Worm (Caenorhabditis elegans) whole organism, L1 larva: ENCODE results near the gene Y46G5A.8.
A peak's percentile ranks its signal among the peaks of the same experiment; 100 is the strongest.

Source experiments
- C04F5.9 ChIP-seq: sonication (generic microtip); optimal IDR thresholded peaks from 2 replicates; lab custom pipeline; 2016; ENCODE audit warnings: missing genetic modification characterization, missing compliant biosample characterization
- C34B4.2 ChIP-seq: sonication (generic microtip); optimal IDR thresholded peaks from 2 replicates; lab custom pipeline; 2017; ENCODE audit warnings: mild to moderate bottlenecking, missing genetic modification characterization, missing compliant biosample characterization
- F16B12.6 ChIP-seq: fragments of 150-350 bp; optimal IDR thresholded peaks from 2 replicates; lab custom pipeline; 2014; ENCODE audit warnings: missing biosample characterization, missing genetic modification characterization
- Y116A8C.19 ChIP-seq: sonication (generic microtip); optimal IDR thresholded peaks from 2 replicates; lab custom pipeline; 2016; ENCODE audit warnings: missing compliant biosample characterization, missing genetic modification characterization, borderline replicate concordance
- aha-1 ChIP-seq: fragments of 150-350 bp; optimal IDR thresholded peaks from 2 replicates; lab custom pipeline; 2014; ENCODE audit warnings: missing biosample characterization, missing genetic modification characterization
- aly-2 ChIP-seq: fragments of 150-350 bp; optimal IDR thresholded peaks from 2 replicates; lab custom pipeline; 2014; ENCODE audit warnings: missing biosample characterization, missing genetic modification characterization
- ceh-63 ChIP-seq: fragments of 200-800 bp; sonication (Bioruptor generic); optimal IDR thresholded peaks from 2 replicates; lab custom pipeline; 2018; ENCODE audit warnings: mild to moderate bottlenecking, missing genetic modification characterization, missing compliant biosample characterization
- ceh-82 ChIP-seq, 3 experiments: fragments of 150-350 bp in 1 of 3; sonication (generic microtip) in 2 of 3; optimal IDR thresholded peaks; 2 replicates each; lab custom pipeline; 2014 to 2017; ENCODE audit warnings: missing biosample characterization in 3 of 3, missing genetic modification characterization in 3 of 3
- ceh-88 ChIP-seq: fragments of 200-800 bp; sonication (Bioruptor generic); IDR thresholded peaks from 2 replicates; pipeline ENCODE4 v1.3.6; 2022; ENCODE audit warnings: missing genetic modification characterization, missing compliant biosample characterization
- ces-1 ChIP-seq: fragments of 150-350 bp; optimal IDR thresholded peaks from 2 replicates; lab custom pipeline; 2014; ENCODE audit warnings: missing biosample characterization, missing genetic modification reagents, missing genetic modification characterization
- dpl-1 ChIP-seq, 3 experiments: fragments of 150-350 bp in 2 of 3; sonication (generic microtip) in 1 of 3; optimal IDR thresholded peaks; 2 replicates each; lab custom pipeline; 2014 to 2017; ENCODE audit warnings: missing biosample characterization in 3 of 3, missing genetic modification characterization in 3 of 3, missing genetic modification reagents in 3 of 3
- dsc-1 ChIP-seq: sonication (generic microtip); optimal IDR thresholded peaks from 2 replicates; lab custom pipeline; 2016; ENCODE audit warnings: mild to moderate bottlenecking, missing genetic modification characterization, missing compliant biosample characterization
- efl-1 ChIP-seq, 4 experiments: fragments of 150-350 bp; optimal IDR thresholded peaks in 3 of 4; peaks in 1 of 4; 1 replicate in 1 of 4; 2 replicates in 3 of 4; lab custom pipeline; 2014; ENCODE audit warnings: missing biosample characterization in 2 of 4, missing genetic modification characterization in 2 of 4, missing genetic modification reagents in 2 of 4
- egl-13 ChIP-seq: sonication (generic microtip); optimal IDR thresholded peaks from 2 replicates; lab custom pipeline; 2016; ENCODE audit warnings: missing genotype, missing genetic modification reagents, missing genetic modification characterization, missing compliant biosample characterization
- elt-2 ChIP-seq: sonication (generic microtip); optimal IDR thresholded peaks from 2 replicates; lab custom pipeline; 2016; ENCODE audit warnings: missing genetic modification characterization, mild to moderate bottlenecking, inconsistent platforms, missing compliant biosample characterization, missing genetic modification reagents
- elt-3 ChIP-seq, 6 experiments: fragments of 150-350 bp in 1 of 6; sonication (generic microtip); optimal IDR thresholded peaks; 2 replicates each; lab custom pipeline; 2017 to 2018; ENCODE audit warnings: missing biosample characterization in 6 of 6, missing genetic modification characterization in 6 of 6, inconsistent platforms in 1 of 6
- fkh-4 ChIP-seq: sonication (generic microtip); optimal IDR thresholded peaks from 2 replicates; lab custom pipeline; 2016; ENCODE audit warnings: missing compliant biosample characterization, missing genetic modification characterization, borderline replicate concordance
- fkh-8 ChIP-seq: sonication (generic microtip); optimal IDR thresholded peaks from 2 replicates; lab custom pipeline; 2016; ENCODE audit warnings: mild to moderate bottlenecking, missing genetic modification characterization, missing compliant biosample characterization
- hlh-4 ChIP-seq: sonication (generic microtip); optimal IDR thresholded peaks from 2 replicates; lab custom pipeline; 2016; ENCODE audit warnings: mild to moderate bottlenecking, missing genetic modification characterization, missing compliant biosample characterization
- hpl-2 ChIP-seq: fragments of 150-350 bp; optimal IDR thresholded peaks from 2 replicates; lab custom pipeline; 2014; ENCODE audit warnings: missing biosample characterization, missing genetic modification reagents, missing genetic modification characterization
- irx-1 ChIP-seq: sonication (generic microtip); optimal IDR thresholded peaks from 2 replicates; lab custom pipeline; 2016; ENCODE audit warnings: missing genetic modification characterization, missing compliant biosample characterization
- jun-1 ChIP-seq: fragments of 150-350 bp; optimal IDR thresholded peaks from 2 replicates; lab custom pipeline; 2014; ENCODE audit warnings: missing biosample characterization, missing genetic modification reagents, missing genetic modification characterization
- lin-13 ChIP-seq: fragments of 150-350 bp; optimal IDR thresholded peaks from 2 replicates; lab custom pipeline; 2014; ENCODE audit warnings: missing biosample characterization, missing genetic modification reagents, missing genetic modification characterization
- lin-35 ChIP-seq, 2 experiments: fragments of 150-350 bp; optimal IDR thresholded peaks; 2 replicates each; lab custom pipeline; 2014; ENCODE audit warnings: missing biosample characterization in 2 of 2, missing genetic modification characterization in 2 of 2, missing genetic modification reagents in 2 of 2
- lin-39 ChIP-seq: fragments of 150-350 bp; optimal IDR thresholded peaks from 2 replicates; lab custom pipeline; 2014; ENCODE audit warnings: missing biosample characterization, missing genetic modification reagents, missing genetic modification characterization
- lir-3 ChIP-seq: sonication (generic microtip); optimal IDR thresholded peaks from 2 replicates; lab custom pipeline; 2016; ENCODE audit warnings: mild to moderate bottlenecking, missing genetic modification characterization, moderate library complexity, missing compliant biosample characterization; ENCODE audit not compliant: poor library complexity
- lsy-2 ChIP-seq, 2 experiments: fragments of 150-350 bp; optimal IDR thresholded peaks; 2 replicates each; lab custom pipeline; 2014; ENCODE audit warnings: missing biosample characterization in 2 of 2, missing genetic modification characterization in 2 of 2
- mab-9 ChIP-seq: fragments of 200-800 bp; sonication (Bioruptor generic); IDR thresholded peaks from 2 replicates; pipeline ENCODE4 v1.3.6; 2022; ENCODE audit warnings: missing genetic modification reagents, missing genetic modification characterization, missing compliant biosample characterization
- mef-2 ChIP-seq: fragments of 150-350 bp; optimal IDR thresholded peaks from 2 replicates; lab custom pipeline; 2014; ENCODE audit warnings: missing biosample characterization, missing genetic modification characterization
- mep-1 ChIP-seq: fragments of 150-350 bp; optimal IDR thresholded peaks from 2 replicates; lab custom pipeline; 2014; ENCODE audit warnings: missing biosample characterization, missing genetic modification characterization
- nhr-19 ChIP-seq: fragments of 200-800 bp; sonication (Bioruptor generic); conservative IDR thresholded peaks from 2 replicates; pipeline ENCODE4 v1.3.6; 2022; ENCODE audit warnings: missing genetic modification characterization, missing compliant biosample characterization
- nhr-237 ChIP-seq: fragments of 150-350 bp; optimal IDR thresholded peaks from 2 replicates; lab custom pipeline; 2014; ENCODE audit warnings: missing biosample characterization, missing genetic modification characterization
- nhr-47 ChIP-seq: sonication (generic microtip); optimal IDR thresholded peaks from 2 replicates; lab custom pipeline; 2016; ENCODE audit warnings: mild to moderate bottlenecking, missing genetic modification characterization, moderate library complexity, missing compliant biosample characterization
- nhr-76 ChIP-seq: sonication (generic microtip); optimal IDR thresholded peaks from 2 replicates; lab custom pipeline; 2017; ENCODE audit warnings: missing biosample characterization, missing genetic modification characterization
- nhr-85 ChIP-seq: sonication (generic microtip); peaks from one replicate; lab custom pipeline; 2016; ENCODE audit warnings: missing genetic modification characterization, inconsistent platforms, missing compliant biosample characterization
- pag-3 ChIP-seq: sonication (generic microtip); optimal IDR thresholded peaks from 2 replicates; lab custom pipeline; 2017; ENCODE audit warnings: missing genetic modification characterization, mild to moderate bottlenecking, missing compliant biosample characterization, antibody characterized with exemption, borderline replicate concordance; ENCODE audit not compliant: insufficient read depth
- pax-3 ChIP-seq: fragments of 200-800 bp; sonication (Bioruptor generic); optimal IDR thresholded peaks from 2 replicates; lab custom pipeline; 2018; ENCODE audit warnings: mild to moderate bottlenecking, missing genetic modification characterization, moderate library complexity, missing compliant biosample characterization
- rnt-1 ChIP-seq: sonication (generic microtip); optimal IDR thresholded peaks from 2 replicates; lab custom pipeline; 2016; ENCODE audit warnings: mild to moderate bottlenecking, missing genetic modification characterization, moderate library complexity, missing compliant biosample characterization
- snu-23 ChIP-seq: sonication (generic microtip); optimal IDR thresholded peaks from 2 replicates; lab custom pipeline; 2016; ENCODE audit warnings: missing genetic modification characterization, missing compliant biosample characterization
- sox-4 ChIP-seq: sonication (generic microtip); optimal IDR thresholded peaks from 2 replicates; lab custom pipeline; 2016; ENCODE audit warnings: missing genetic modification characterization, missing compliant biosample characterization
- sup-37 ChIP-seq: fragments of 200-800 bp; sonication (Bioruptor generic); optimal IDR thresholded peaks from 2 replicates; lab custom pipeline; 2018; ENCODE audit warnings: mild to moderate bottlenecking, missing genetic modification characterization, missing compliant biosample characterization
- tbx-2 ChIP-seq: sonication (generic microtip); optimal IDR thresholded peaks from 2 replicates; lab custom pipeline; 2016; ENCODE audit warnings: missing genetic modification characterization, missing compliant biosample characterization
- tlp-1 ChIP-seq: fragments of 150-350 bp; optimal IDR thresholded peaks from 2 replicates; lab custom pipeline; 2014; ENCODE audit warnings: missing biosample characterization, missing genetic modification characterization
- unc-62 ChIP-seq: fragments of 150-350 bp; optimal IDR thresholded peaks from 2 replicates; lab custom pipeline; 2014; ENCODE audit warnings: missing biosample characterization, missing genetic modification reagents, missing genetic modification characterization
- unc-98 ChIP-seq: fragments of 200-800 bp; sonication (Bioruptor generic); IDR thresholded peaks from 2 replicates; pipeline ENCODE4 v1.3.6; 2022; ENCODE audit warnings: missing genetic modification characterization, missing compliant biosample characterization
- xbp-1 ChIP-seq: sonication (generic microtip); optimal IDR thresholded peaks from 2 replicates; lab custom pipeline; 2016; ENCODE audit warnings: missing genetic modification characterization, missing compliant biosample characterization
- zip-4 ChIP-seq: fragments of 200-800 bp; sonication (Bioruptor generic); optimal IDR thresholded peaks from 2 replicates; lab custom pipeline; 2018; ENCODE audit warnings: mild to moderate bottlenecking, missing genetic modification characterization, moderate library complexity, missing compliant biosample characterization

Y46G5A.8 gene

DNA sequence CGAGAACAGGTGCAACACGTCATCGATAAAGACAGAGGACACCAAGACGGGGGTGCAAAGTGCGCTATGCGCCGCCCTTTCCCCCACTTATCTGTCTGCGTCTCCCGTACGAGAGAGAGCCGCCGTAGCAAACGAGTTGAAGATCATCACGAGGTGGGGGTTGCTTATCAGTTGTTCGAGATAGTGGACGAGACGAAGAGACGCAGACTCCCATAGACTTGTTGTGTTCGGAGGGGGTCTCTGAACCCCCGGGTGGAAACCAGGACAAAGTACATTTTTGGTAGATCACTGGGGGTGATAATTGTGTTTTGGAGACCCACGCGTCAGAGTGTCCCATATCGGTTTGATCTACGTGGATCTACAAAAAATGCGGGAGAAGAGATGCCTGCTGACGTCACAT, 42.7 kb downstream of the Y46G5A.8 start (continued):
- TF ChIP-seq dsc-1 (tag; lab: Kevin White, UChicago): peak; percentile 16

DNA sequence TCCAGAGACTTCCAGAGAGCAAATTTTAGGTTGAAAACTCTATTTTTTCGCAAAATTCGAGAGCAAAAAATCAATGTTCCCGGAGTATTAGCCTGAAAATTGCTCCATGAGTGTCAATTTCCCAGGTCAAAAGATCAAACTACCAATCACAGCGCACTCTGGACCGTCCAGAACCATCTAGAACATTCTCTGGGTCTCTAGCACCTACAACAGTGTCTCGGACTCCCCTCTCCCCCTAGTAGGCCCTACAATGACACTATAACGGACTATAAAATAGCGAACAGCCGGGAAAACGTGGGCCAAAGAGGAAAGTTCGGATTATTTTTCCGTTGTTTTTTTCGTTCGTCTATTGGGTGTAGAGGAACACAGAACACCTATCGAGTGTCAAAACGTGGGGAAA, 43.2 kb downstream of the Y46G5A.8 start:
- no peak for TF ChIP-seq lin-39 (tag; lab: Kevin White, UChicago)
- no peak for TF ChIP-seq elt-2 (tag; lab: Kevin White, UChicago)
- TF ChIP-seq ceh-88: no peak
- TF ChIP-seq lin-35 (GFP tag; optimal IDR thresholded peaks at IDR 0.05; lab: Kevin White, UChicago): no peak
- no peak for TF ChIP-seq mab-9
- TF ChIP-seq, all 84 proteins: peak for 0

DNA sequence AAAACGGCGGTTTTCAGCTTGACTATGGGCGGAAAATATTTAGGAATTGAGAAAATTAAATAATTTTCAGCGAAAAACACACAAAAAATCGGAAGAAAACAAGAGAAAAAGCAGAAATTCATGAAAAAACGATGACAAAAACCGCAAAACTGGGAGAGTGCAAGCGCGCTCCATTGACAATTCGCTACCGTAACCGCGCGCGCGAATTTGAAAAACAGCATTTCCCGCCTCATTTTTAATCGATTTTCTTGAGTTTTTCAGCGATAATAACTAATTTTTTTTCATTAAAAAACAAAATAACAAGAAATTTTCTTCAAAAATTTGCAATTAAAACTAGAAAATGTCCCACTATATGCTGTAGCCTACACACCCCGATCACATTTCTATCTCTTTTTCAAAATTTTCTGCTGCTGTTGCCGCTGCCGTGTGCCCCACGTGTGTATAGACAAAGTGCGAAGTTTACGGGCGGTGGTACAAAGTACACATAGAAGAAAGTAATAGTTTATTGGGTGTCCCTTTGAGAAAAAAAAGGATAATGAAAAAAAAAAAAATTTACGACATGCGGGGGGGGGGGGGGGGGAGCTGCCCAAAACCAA, 43.9 kb downstream of the Y46G5A.8 start:
- TF ChIP-seq aly-2 (tag; lab: Kevin White, UChicago) (no peak), zip-4 (GFP tag; lab: Kevin White, UChicago) (no peak), tbx-2 (tag; lab: Kevin White, UChicago) (peak; percentile 63), lir-3 (tag; lab: Kevin White, UChicago) (no peak), jun-1 (tag; lab: Kevin White, UChicago) (no peak), ceh-88 (no peak), dpl-1 (GFP tag; optimal IDR thresholded peaks at IDR 0.05; lab: Kevin White, UChicago) (peak; percentile 38 to 74 (median 53)), C04F5.9 (tag; lab: Kevin White, UChicago) (no peak), nhr-19 (GFP tag; lab: Robert Waterston, UW) (peak; percentile 57), pax-3 (tag; lab: Kevin White, UChicago) (no peak), hlh-4 (tag; lab: Kevin White, UChicago) (no peak), sox-4 (tag; lab: Kevin White, UChicago) (no peak), ces-1 (GFP tag; lab: Kevin White, UChicago) (no peak), efl-1 (optimal IDR thresholded peaks at IDR 0.05; lab: Kevin White, UChicago) (peak; percentile 46 to 86), efl-1 (GFP tag; optimal IDR thresholded peaks at IDR 0.05 in 1 of 2; lab: Kevin White, UChicago) (peak; percentile 70 to 71), fkh-4 (tag; lab: Kevin White, UChicago) (no peak), nhr-76 (no peak), rnt-1 (tag; lab: Kevin White, UChicago) (no peak), ceh-63 (GFP tag; lab: Kevin White, UChicago) (no peak), F16B12.6 (tag; lab: Kevin White, UChicago) (no peak), irx-1 (tag; lab: Kevin White, UChicago) (peak; percentile 51), ceh-82 (tag; optimal IDR thresholded peaks at IDR 0.05; lab: Kevin White, UChicago) (no peak), mef-2 (no peak), sup-37 (GFP tag; lab: Kevin White, UChicago) (no peak), hpl-2 (no peak), mep-1 (tag; lab: Kevin White, UChicago) (no peak), elt-3 (tag; optimal IDR thresholded peaks at IDR 0.05; lab: Kevin White, UChicago) (peak in 2 of 6 experiments; percentile 21 to 32), lin-13 (GFP tag; lab: Kevin White, UChicago) (no peak), egl-13 (no peak), unc-98 (GFP tag; lab: Robert Waterston, UW) (no peak), elt-2 (tag; lab: Kevin White, UChicago) (no peak), tlp-1 (tag; lab: Kevin White, UChicago) (no peak), lsy-2 (tag; optimal IDR thresholded peaks at IDR 0.05; lab: Kevin White, UChicago) (peak; percentile 82 to 85), aha-1 (tag; lab: Kevin White, UChicago) (no peak), nhr-237 (tag; lab: Kevin White, UChicago) (no peak), C34B4.2 (tag; lab: Kevin White, UChicago) (no peak), nhr-85 (tag; lab: Kevin White, UChicago) (peak; percentile 45), unc-62 (GFP tag; lab: Kevin White, UChicago) (no peak), pag-3 (no peak), Y116A8C.19 (tag; lab: Kevin White, UChicago) (no peak), snu-23 (GFP tag; lab: Kevin White, UChicago) (peak; percentile 61), nhr-47 (tag; lab: Kevin White, UChicago) (peak; percentile 37), fkh-8 (no peak), xbp-1 (tag; lab: Kevin White, UChicago) (no peak)
